Worm (Caenorhabditis elegans): ENCODE data around the gene tbc-3.

ce11 chrIV:9928180-9928896 is 29.5 kb downstream of the tbc-3 start, which contains the start of gene dur-1:
- TF ChIP-seq nhr-12 (tag; optimal IDR thresholded peaks at IDR 0.05), result no peak
- TF ChIP-seq unc-39 (tag; optimal IDR thresholded peaks at IDR 0.05), result no peak
- no peak for TF ChIP-seq mep-1 (tag; optimal IDR thresholded peaks at IDR 0.05)
- TF ChIP-seq blmp-1 (tag; optimal IDR thresholded peaks at IDR 0.05), result no peak
- no peak for TF ChIP-seq elt-1 (tag; optimal IDR thresholded peaks at IDR 0.05; ENCODE audit: borderline replicate concordance, insufficient read depth)
- TF ChIP-seq nhr-76 (tag; optimal IDR thresholded peaks at IDR 0.05), result no peak
- TF ChIP-seq snpc-4 (tag; optimal IDR thresholded peaks at IDR 0.05), result no peak
- TF ChIP-seq nhr-2 (tag; optimal IDR thresholded peaks at IDR 0.05), result no peak
